Fruit fly (Drosophila melanogaster): ENCODE measurements around the gene CG34132.

Gene CG34132

DNA sequence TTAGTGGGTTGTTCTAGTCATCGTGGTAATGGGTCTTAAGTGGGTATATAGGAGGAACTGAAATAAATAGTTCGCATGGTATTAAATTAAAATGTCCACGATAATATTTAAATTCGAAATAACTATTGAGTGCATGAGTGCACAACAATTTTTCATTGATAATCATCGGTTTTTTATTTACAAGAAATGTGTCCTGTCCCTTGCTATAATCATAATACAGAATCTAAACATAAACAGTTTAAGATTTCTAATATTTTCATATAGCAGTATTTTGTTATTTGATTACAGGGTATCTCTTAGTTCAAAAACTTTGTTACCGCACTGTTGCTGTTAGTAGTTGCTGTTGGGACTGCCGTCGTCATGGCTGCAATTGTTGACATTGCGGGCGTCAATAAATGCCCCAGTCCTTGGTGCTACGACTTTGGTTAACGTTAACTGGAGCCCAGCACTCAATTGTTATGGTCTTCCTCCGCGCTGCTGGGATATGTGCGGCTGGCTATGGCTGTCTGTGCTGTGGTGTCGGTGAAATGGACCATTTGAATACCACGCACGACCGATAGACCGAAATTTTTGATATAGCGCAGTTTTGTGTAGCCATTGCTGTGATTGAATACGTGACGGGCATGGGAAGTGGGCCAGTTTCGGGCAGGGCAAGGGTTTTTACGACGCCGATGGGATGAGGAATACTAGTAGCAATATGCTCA, 13.3 kb upstream of the CG34132 start (continued):
- TF ChIP-seq chinmo (GFP tag; IDR thresholded peaks at IDR 0.05; ENCODE audit: partially characterized antibody) (0 out of 4 replicates have a peak, but pooled peaks have one; percentile 34), Myb (GFP tag; optimal IDR thresholded peaks at IDR 0.05) (no peak), Dref (GFP tag; IDR thresholded peaks at IDR 0.05) (no peak), fd96Cb (tag; optimal IDR thresholded peaks at IDR 0.05) (peak; percentile 48), her (GFP tag; optimal IDR thresholded peaks at IDR 0.05) (no peak), Med (GFP tag) (peak; percentile 32), gro (GFP tag; optimal IDR thresholded peaks at IDR 0.05) (peak; percentile 58), Hr3 (GFP tag; optimal IDR thresholded peaks at IDR 0.05) (peak; percentile 42), Hmx (GFP tag; optimal IDR thresholded peaks at IDR 0.05) (no peak), CG11696 (GFP tag; IDR thresholded peaks at IDR 0.05) (no peak), CG16779 (GFP tag; IDR thresholded peaks at IDR 0.05) (no peak), Adf1 (GFP tag; IDR thresholded peaks at IDR 0.05) (no peak), CG10267 (tag; optimal IDR thresholded peaks at IDR 0.05) (no peak), GATAe (GFP tag; conservative IDR thresholded peaks at IDR 0.05) (no peak), CG2712 (tag; optimal IDR thresholded peaks at IDR 0.05) (peak; percentile 52), luna (GFP tag; optimal IDR thresholded peaks at IDR 0.05) (no peak), Ets97D (GFP tag; optimal IDR thresholded peaks at IDR 0.05) (no peak), Gug (GFP tag; IDR thresholded peaks at IDR 0.05) (peak; percentile 19; the same call in 1 of the 4 replicates), ssp (GFP tag; IDR thresholded peaks at IDR 0.05) (peak; percentile 9; the same call in 1 of the 2 replicates), CG14667 (GFP tag; IDR thresholded peaks at IDR 0.05) (0 out of 2 replicates have a peak, but pooled peaks have one; percentile 23), Sox102F (GFP tag; optimal IDR thresholded peaks at IDR 0.05) (peak; percentile 56), TFAM (GFP tag; optimal IDR thresholded peaks at IDR 0.05) (no peak), CG10462 (GFP tag; optimal IDR thresholded peaks at IDR 0.05) (no peak), CG11093 (GFP tag; IDR thresholded peaks at IDR 0.05) (no peak), CG1792 (GFP tag; optimal IDR thresholded peaks at IDR 0.05) (no peak), ash1 (GFP tag; optimal IDR thresholded peaks at IDR 0.05) (no peak), crp (GFP tag; optimal IDR thresholded peaks at IDR 0.05) (no peak), CG31441 (GFP tag; IDR thresholded peaks at IDR 0.05) (peak; percentile 44), ara (GFP tag; IDR thresholded peaks at IDR 0.05) (no peak), eyg (GFP tag; optimal IDR thresholded peaks at IDR 0.05) (no peak), sna (GFP tag; IDR thresholded peaks at IDR 0.05; ENCODE audit: partially characterized antibody) (no peak), E2f2 (GFP tag; IDR thresholded peaks at IDR 0.05) (peak; percentile 11; the same call in 1 of the 2 replicates), Deaf1 (tag; optimal IDR thresholded peaks at IDR 0.05) (no peak), usp (GFP tag; optimal IDR thresholded peaks at IDR 0.05) (no peak), CG12942 (GFP tag; optimal IDR thresholded peaks at IDR 0.05) (no peak), CG5953 (GFP tag; IDR thresholded peaks at IDR 0.05) (no peak), dmrt11E (tag; optimal IDR thresholded peaks at IDR 0.05) (no peak), CG3163 (GFP tag; optimal IDR thresholded peaks at IDR 0.05) (no peak), CG18476 (GFP tag; optimal IDR thresholded peaks at IDR 0.05) (no peak), D19B (GFP tag; optimal IDR thresholded peaks at IDR 0.05) (peak; percentile 77), dimm (GFP tag; IDR thresholded peaks at IDR 0.05) (no peak), pho (GFP tag; optimal IDR thresholded peaks at IDR 0.05) (peak; percentile 33), CG2678 (tag; optimal IDR thresholded peaks at IDR 0.05) (peak; percentile 80), MESR4 (GFP tag; optimal IDR thresholded peaks at IDR 0.05) (no peak), CG18262 (tag; optimal IDR thresholded peaks at IDR 0.05) (peak; percentile 50), Atf-2 (GFP tag; optimal IDR thresholded peaks at IDR 0.05) (no peak), Max (GFP tag; optimal IDR thresholded peaks at IDR 0.05) (no peak), CG7987 (GFP tag; optimal IDR thresholded peaks at IDR 0.05) (no peak), CG2875 (GFP tag; optimal IDR thresholded peaks at IDR 0.05) (no peak), croc (GFP tag; conservative IDR thresholded peaks at IDR 0.05) (no peak), Lhr (GFP tag; optimal IDR thresholded peaks at IDR 0.05) (no peak)

Measured in whole organism, embryonic.